Worm (Caenorhabditis elegans): Measurements from ENCODE around the gene nhr-12.

Gene nhr-12

DNA sequence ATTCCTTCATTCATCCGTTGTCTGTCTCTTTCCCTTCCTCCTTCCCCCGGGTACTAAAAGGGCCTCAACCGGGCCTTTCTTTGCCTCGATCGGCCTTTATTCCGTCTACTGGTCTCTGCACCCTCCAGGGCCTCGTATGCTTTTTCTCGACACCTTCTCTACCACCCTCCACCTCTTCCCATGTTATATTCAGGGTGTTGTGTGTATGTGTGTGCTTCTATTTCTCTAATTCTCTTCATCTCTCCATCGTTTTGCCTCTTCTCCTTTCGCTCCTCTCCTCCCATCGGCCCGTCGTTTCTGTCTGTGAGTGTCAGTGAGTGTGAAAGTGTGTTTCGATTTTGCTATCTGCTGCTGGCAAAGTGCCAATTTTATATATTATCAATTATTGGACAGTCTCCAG is 44.0 kb downstream of the nhr-12 start (continued):
- TF ChIP-seq lsy-27 (tag; optimal IDR thresholded peaks at IDR 0.05; ENCODE audit: borderline replicate concordance, insufficient read depth) (no peak), attf-5 (GFP tag; optimal IDR thresholded peaks at IDR 0.05) (peak; percentile 32), ztf-26 (tag; optimal IDR thresholded peaks at IDR 0.05) (peak; percentile 54), chd-7 (tag; optimal IDR thresholded peaks at IDR 0.05) (peak; percentile 46), atf-7 (tag; optimal IDR thresholded peaks at IDR 0.05) (peak; percentile 38), ztf-6 (GFP tag; IDR thresholded peaks at IDR 0.05) (no peak), F22D6.2 (tag; optimal IDR thresholded peaks at IDR 0.05) (no peak), lin-35 (GFP tag; optimal IDR thresholded peaks at IDR 0.05) (peak in 1 of 3 experiments; percentile 28), aptf-2 (GFP tag; conservative IDR thresholded peaks at IDR 0.05) (no peak), ceh-79 (tag; optimal IDR thresholded peaks at IDR 0.05) (no peak), pbrm-1 (GFP tag; IDR thresholded peaks at IDR 0.05) (0 out of 2 replicates have a peak, but pooled peaks have one; percentile 36), madf-8 (GFP tag; conservative IDR thresholded peaks at IDR 0.05) (no peak)

DNA sequence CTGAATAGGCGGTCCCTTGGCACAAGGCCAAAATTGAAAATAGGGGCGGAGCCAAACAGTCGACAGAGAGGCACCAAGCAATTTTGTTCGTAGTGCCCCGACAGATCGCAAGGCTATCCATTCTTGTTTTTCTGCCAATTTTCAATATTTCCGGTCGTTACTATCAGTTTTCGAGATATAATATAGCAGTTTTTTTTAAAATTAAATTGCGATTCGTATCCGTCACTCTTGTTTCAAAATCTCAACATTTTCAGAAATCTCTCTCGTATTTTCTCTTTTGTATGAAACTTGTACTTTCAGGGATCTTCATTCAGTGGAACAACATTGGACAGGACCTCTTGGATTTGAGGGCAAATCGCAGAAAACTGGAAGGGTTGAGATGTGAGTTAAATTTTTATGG is 46.8 kb downstream of the nhr-12 start, which contains the start of gene F57A8.1:
Gene F57A8.1, plus strand, starts transcription at position 301 of the 400 bp plus-strand sequence.
- TF ChIP-seq ceh-100 (GFP tag; IDR thresholded peaks at IDR 0.05) (no peak), zim-3 (tag; optimal IDR thresholded peaks at IDR 0.05) (no peak)

- peak; percentile 31 for TF ChIP-seq K12H6.12 (tag; optimal IDR thresholded peaks at IDR 0.05)
- TF ChIP-seq hrde-1 (tag; optimal IDR thresholded peaks at IDR 0.05; ENCODE audit: borderline replicate concordance): no peak
- TF ChIP-seq lin-40 (tag; optimal IDR thresholded peaks at IDR 0.05): peak; percentile 26
- TF ChIP-seq nfya-1 (tag; optimal IDR thresholded peaks at IDR 0.05; ENCODE audit: borderline replicate concordance, insufficient read depth): no peak
- no peak for TF ChIP-seq fkh-3 (tag; optimal IDR thresholded peaks at IDR 0.05)
- TF ChIP-seq chd-7 (tag; optimal IDR thresholded peaks at IDR 0.05): peak; percentile 52
- no peak for TF ChIP-seq efl-1 (GFP tag; optimal IDR thresholded peaks at IDR 0.05)
- peak; percentile 61; the same call in 1 of the 2 replicates for TF ChIP-seq hmg-1.2 (GFP tag; IDR thresholded peaks at IDR 0.05)
- TF ChIP-seq somi-1 (GFP tag; optimal IDR thresholded peaks at IDR 0.05): peak; percentile 66
- no peak for TF ChIP-seq ccch-3 (GFP tag; optimal IDR thresholded peaks at IDR 0.05)
- no peak for TF ChIP-seq Y53F4B.3 (GFP tag; IDR thresholded peaks at IDR 0.05)
- no peak for TF ChIP-seq pbrm-1 (GFP tag; IDR thresholded peaks at IDR 0.05)
- TF ChIP-seq F10E7.11 (tag; optimal IDR thresholded peaks at IDR 0.05): no peak
- TF ChIP-seq sptf-2 (GFP tag; optimal IDR thresholded peaks at IDR 0.05): no peak
- TF ChIP-seq ztf-6 (GFP tag; IDR thresholded peaks at IDR 0.05): no peak
- 0 out of 2 replicates have a peak, but pooled peaks have one; percentile 31 for TF ChIP-seq Y53G8AR.9 (GFP tag; conservative IDR thresholded peaks at IDR 0.05)
- TF ChIP-seq dpl-1 (GFP tag; optimal IDR thresholded peaks at IDR 0.05): no peak
- no peak for TF ChIP-seq egrh-3 (GFP tag; IDR thresholded peaks at IDR 0.05)
- no peak for TF ChIP-seq aptf-2 (GFP tag; conservative IDR thresholded peaks at IDR 0.05)
- no peak for TF ChIP-seq cebp-1 (GFP tag; IDR thresholded peaks at IDR 0.05)
- peak; percentile 12 for TF ChIP-seq cebp-1 (tag; optimal IDR thresholded peaks at IDR 0.05)
- no peak for TF ChIP-seq mcd-1 (GFP tag; IDR thresholded peaks at IDR 0.05)
- TF ChIP-seq die-1 (tag; optimal IDR thresholded peaks at IDR 0.05): peak; percentile 11
- TF ChIP-seq bed-1 (GFP tag; IDR thresholded peaks at IDR 0.05): no peak
- TF ChIP-seq attf-6 (GFP tag; IDR thresholded peaks at IDR 0.05): no peak
- TF ChIP-seq hmg-20 (GFP tag; IDR thresholded peaks at IDR 0.05): no peak
- TF ChIP-seq lin-35 (GFP tag; optimal IDR thresholded peaks at IDR 0.05): no peak
Measured at ce11 chrV:10036275-10036674, 47.6 kb downstream of the nhr-12 start, which contains the start of gene T06E8.2. Gene T06E8.2 (minus strand): TSS chrV:10036413.

Measured in whole organism, young adult.